Fruit fly (Drosophila melanogaster) whole organism, embryonic: ENCODE measurements around the gene CG14131.

ENCODE experiments used
- Antp ChIP-seq: fragments of 200-800 bp; sonication (Bioruptor generic); optimal IDR thresholded peaks from 3 replicates; lab custom pipeline; 2016; ENCODE audit warnings: missing biosample characterization, missing genetic modification characterization
- Bteb2 ChIP-seq: fragments of 200-800 bp; sonication (Bioruptor generic); optimal IDR thresholded peaks from 2 replicates; lab custom pipeline; 2016; ENCODE audit warnings: missing biosample characterization, missing genetic modification characterization
- CG10543 ChIP-seq: fragments of 200-800 bp; sonication (Bioruptor generic); optimal IDR thresholded peaks from 3 replicates; lab custom pipeline; 2017; ENCODE audit warnings: missing biosample characterization, mild to moderate bottlenecking, missing genetic modification characterization, moderate library complexity
- CG10979 ChIP-seq: fragments of 200-800 bp; sonication (Bioruptor generic); optimal IDR thresholded peaks from 2 replicates; lab custom pipeline; 2018; ENCODE audit warnings: missing biosample characterization, mild to moderate bottlenecking, missing genetic modification characterization, moderate library complexity
- CG11398 ChIP-seq: fragments of 200-800 bp; sonication (Bioruptor generic); optimal IDR thresholded peaks from 2 replicates; lab custom pipeline; 2016; ENCODE audit warnings: missing biosample characterization, missing genetic modification characterization
- CG11696 ChIP-seq: fragments of 200-800 bp; sonication (Bioruptor generic); IDR thresholded peaks from 2 replicates; pipeline ENCODE4 v1.3.6; 2022; ENCODE audit warnings: missing biosample characterization, missing genetic modification characterization
- CG15269 ChIP-seq: fragments of 200-800 bp; sonication (Bioruptor generic); optimal IDR thresholded peaks from 2 replicates; lab custom pipeline; 2018; ENCODE audit warnings: missing biosample characterization, mild to moderate bottlenecking, missing genetic modification characterization, moderate library complexity
- CG16863 ChIP-seq: fragments of 200-800 bp; sonication (Bioruptor generic); optimal IDR thresholded peaks from 3 replicates; lab custom pipeline; 2016; ENCODE audit warnings: missing biosample characterization, missing genetic modification characterization
- CG17359 ChIP-seq: fragments of 200-800 bp; sonication (Bioruptor generic); optimal IDR thresholded peaks from 3 replicates; lab custom pipeline; 2018; ENCODE audit warnings: missing biosample characterization, mild to moderate bottlenecking, missing genetic modification characterization, moderate library complexity
- CG2116 ChIP-seq: fragments of 200-800 bp; sonication (Bioruptor generic); optimal IDR thresholded peaks from 3 replicates; lab custom pipeline; 2018; ENCODE audit warnings: missing biosample characterization, mild to moderate bottlenecking, missing genetic modification characterization
- CG2712 ChIP-seq: fragments of 200-800 bp; optimal IDR thresholded peaks from 3 replicates; lab custom pipeline; 2019; ENCODE audit warnings: missing biosample characterization, mild to moderate bottlenecking, missing genetic modification characterization, moderate library complexity
- CG2875 ChIP-seq: fragments of 200-800 bp; sonication (Bioruptor generic); optimal IDR thresholded peaks from 2 replicates; lab custom pipeline; 2017; ENCODE audit warnings: missing biosample characterization, mild to moderate bottlenecking, missing genetic modification characterization, missing genetic modification reagents
- CG30403 ChIP-seq: fragments of 200-800 bp; sonication (Bioruptor generic); optimal IDR thresholded peaks from 3 replicates; lab custom pipeline; 2016; ENCODE audit warnings: missing biosample characterization, missing genetic modification characterization
- CG3163 ChIP-seq: fragments of 200-800 bp; sonication (Bioruptor generic); optimal IDR thresholded peaks from 3 replicates; lab custom pipeline; 2016; ENCODE audit warnings: missing biosample characterization, missing genetic modification characterization
- CG7271 ChIP-seq: fragments of 200-800 bp; sonication (Bioruptor generic); optimal IDR thresholded peaks from 2 replicates; lab custom pipeline; 2018; ENCODE audit warnings: missing biosample characterization, mild to moderate bottlenecking, missing genetic modification characterization, moderate library complexity
- Dek ChIP-seq: fragments of 200-800 bp; sonication (Bioruptor generic); optimal IDR thresholded peaks from 3 replicates; lab custom pipeline; 2019; ENCODE audit warnings: missing biosample characterization, mild to moderate bottlenecking, missing genetic modification characterization, moderate library complexity
- Dll ChIP-seq: fragments of 200-800 bp; sonication (Bioruptor generic); IDR thresholded peaks from 4 replicates; pipeline ENCODE4 v1.3.6; 2022; ENCODE audit warnings: missing biosample characterization, missing genetic modification characterization; ENCODE audit not compliant: partially characterized antibody
- Eip74EF ChIP-seq, 2 experiments: fragments of 200-800 bp in 1 of 2; fragments of >200 bp in 1 of 2; sonication (Bioruptor generic) in 1 of 2; optimal IDR thresholded peaks; 2 replicates each; lab custom pipeline; 2017 to 2019; ENCODE audit warnings: missing biosample characterization in 2 of 2, missing genetic modification characterization in 2 of 2, mild to moderate bottlenecking in 1 of 2, moderate library complexity in 1 of 2
- HHEX ChIP-seq: fragments of 200-800 bp; sonication (Bioruptor generic); optimal IDR thresholded peaks from 3 replicates; lab custom pipeline; 2017; ENCODE audit warnings: missing biosample characterization, mild to moderate bottlenecking, missing genetic modification characterization, missing genetic modification reagents
- HmgZ ChIP-seq: fragments of 200-800 bp; sonication (Bioruptor generic); optimal IDR thresholded peaks from 2 replicates; lab custom pipeline; 2018; ENCODE audit warnings: missing biosample characterization, mild to moderate bottlenecking, missing genetic modification characterization
- Hsf ChIP-seq: fragments of 200-800 bp; sonication (Bioruptor generic); optimal IDR thresholded peaks from 3 replicates; lab custom pipeline; 2016; ENCODE audit warnings: missing biosample characterization, missing genetic modification characterization
- Lpt ChIP-seq: fragments of >200 bp; optimal IDR thresholded peaks from 2 replicates; lab custom pipeline; 2018; ENCODE audit warnings: missing biosample characterization, missing genetic modification characterization
- Max ChIP-seq: fragments of 200-800 bp; sonication (Bioruptor generic); optimal IDR thresholded peaks from 2 replicates; lab custom pipeline; 2016; ENCODE audit warnings: missing biosample characterization, mild to moderate bottlenecking, missing genetic modification characterization
- Myb ChIP-seq: fragments of 200-800 bp; sonication (Bioruptor generic); optimal IDR thresholded peaks from 2 replicates; lab custom pipeline; 2016; ENCODE audit warnings: missing biosample characterization, missing genetic modification characterization
- Nf-YA ChIP-seq: fragments of 200-800 bp; sonication (Bioruptor generic); IDR thresholded peaks from 2 replicates; pipeline ENCODE4 v1.3.6; 2022; ENCODE audit warnings: missing biosample characterization, missing genetic modification characterization
- NfI ChIP-seq: fragments of 200-800 bp; sonication (Bioruptor generic); optimal IDR thresholded peaks from 3 replicates; lab custom pipeline; 2018; ENCODE audit warnings: missing biosample characterization, mild to moderate bottlenecking, missing genetic modification characterization, moderate library complexity
- Side ChIP-seq: fragments of 200-800 bp; sonication (Bioruptor generic); optimal IDR thresholded peaks from 2 replicates; lab custom pipeline; 2016; ENCODE audit warnings: missing biosample characterization, missing genetic modification characterization
- Sry-β ChIP-seq: fragments of 200-800 bp; sonication (Bioruptor generic); optimal IDR thresholded peaks from 2 replicates; lab custom pipeline; 2018; ENCODE audit warnings: missing biosample characterization, mild to moderate bottlenecking, missing genetic modification characterization, moderate library complexity
- TFAM ChIP-seq: fragments of 200-800 bp; sonication (Bioruptor generic); optimal IDR thresholded peaks from 2 replicates; lab custom pipeline; 2017; ENCODE audit warnings: missing biosample characterization, missing genetic modification characterization, inconsistent platforms
- Taf1 ChIP-seq: fragments of 200-800 bp; sonication (Bioruptor generic); IDR thresholded peaks from 2 replicates; pipeline ENCODE4 v1.3.6; 2022; ENCODE audit warnings: missing biosample characterization, missing genetic modification characterization
- Vsx1 ChIP-seq: fragments of 200-800 bp; sonication (Bioruptor generic); optimal IDR thresholded peaks from 2 replicates; lab custom pipeline; 2017; ENCODE audit warnings: missing biosample characterization, mild to moderate bottlenecking, missing genetic modification characterization, missing genetic modification reagents
- Xrp1 ChIP-seq: fragments of 200-800 bp; sonication (Bioruptor generic); IDR thresholded peaks from 2 replicates; pipeline ENCODE4 v1.3.6; 2022; ENCODE audit warnings: missing biosample characterization, missing genetic modification characterization
- caup ChIP-seq: fragments of 200-800 bp; sonication (Bioruptor generic); optimal IDR thresholded peaks from 3 replicates; lab custom pipeline; 2017; ENCODE audit warnings: missing biosample characterization, mild to moderate bottlenecking, missing genetic modification characterization, moderate library complexity; ENCODE audit not compliant: severe bottlenecking
- corto ChIP-seq: fragments of 200-800 bp; sonication (Bioruptor generic); optimal IDR thresholded peaks from 2 replicates; lab custom pipeline; 2016; ENCODE audit warnings: missing biosample characterization, mild to moderate bottlenecking, missing genetic modification characterization, moderate library complexity
- en ChIP-seq: fragments of 200-800 bp; sonication (Bioruptor generic); optimal IDR thresholded peaks from 2 replicates; lab custom pipeline; 2016; ENCODE audit warnings: missing biosample characterization, missing genetic modification characterization
- exex ChIP-seq: fragments of 200-800 bp; sonication (Bioruptor generic); optimal IDR thresholded peaks from 4 replicates; lab custom pipeline; 2018; ENCODE audit warnings: missing biosample characterization, mild to moderate bottlenecking, missing genetic modification characterization, moderate library complexity
- gcm ChIP-seq: fragments of 200-800 bp; sonication (Bioruptor generic); optimal IDR thresholded peaks from 2 replicates; lab custom pipeline; 2019; ENCODE audit warnings: missing biosample characterization, mild to moderate bottlenecking, missing genetic modification characterization, moderate library complexity
- ham ChIP-seq: fragments of 200-800 bp; sonication (Bioruptor generic); IDR thresholded peaks from 2 replicates; pipeline ENCODE4 v1.3.6; 2022; ENCODE audit warnings: missing biosample characterization, missing genetic modification characterization
- klu ChIP-seq: fragments of 200-800 bp; sonication (Bioruptor generic); IDR thresholded peaks from 2 replicates; pipeline ENCODE4 v1.3.6; 2022; ENCODE audit warnings: missing biosample characterization, missing genetic modification characterization
- lola ChIP-seq, 3 experiments: fragments of >200 bp in 2 of 3; fragments of 200-800 bp in 1 of 3; sonication (Bioruptor generic) in 1 of 3; optimal IDR thresholded peaks; 2 replicates each; lab custom pipeline; 2017 to 2019; ENCODE audit warnings: missing biosample characterization in 3 of 3, missing genetic modification characterization in 3 of 3, mild to moderate bottlenecking in 1 of 3, moderate library complexity in 1 of 3
- oc ChIP-seq: fragments of 200-800 bp; sonication (Bioruptor generic); optimal IDR thresholded peaks from 2 replicates; lab custom pipeline; 2018; ENCODE audit warnings: missing biosample characterization, mild to moderate bottlenecking, missing genetic modification characterization, moderate library complexity
- pb ChIP-seq: fragments of 200-800 bp; sonication (Bioruptor generic); optimal IDR thresholded peaks from 3 replicates; lab custom pipeline; 2016; ENCODE audit warnings: missing biosample characterization, missing genetic modification characterization
- phol ChIP-seq: fragments of 200-800 bp; sonication (Bioruptor generic); optimal IDR thresholded peaks from 3 replicates; lab custom pipeline; 2018; ENCODE audit warnings: missing biosample characterization, mild to moderate bottlenecking, missing genetic modification characterization, moderate library complexity
- pnt ChIP-seq: fragments of 200-800 bp; sonication (Bioruptor generic); optimal IDR thresholded peaks from 3 replicates; lab custom pipeline; 2016; ENCODE audit warnings: missing biosample characterization, missing genetic modification characterization
- tap ChIP-seq: fragments of 200-800 bp; optimal IDR thresholded peaks from 3 replicates; lab custom pipeline; 2019; ENCODE audit warnings: missing biosample characterization, mild to moderate bottlenecking, missing genetic modification characterization, moderate library complexity
- twi ChIP-seq: fragments of 200-800 bp; optimal IDR thresholded peaks from 2 replicates; lab custom pipeline; 2019; ENCODE audit warnings: missing biosample characterization, mild to moderate bottlenecking, missing genetic modification characterization, moderate library complexity
- wek ChIP-seq: fragments of 200-800 bp; sonication (Bioruptor generic); optimal IDR thresholded peaks from 3 replicates; lab custom pipeline; 2018; ENCODE audit warnings: missing biosample characterization, mild to moderate bottlenecking, missing genetic modification characterization, moderate library complexity

Gene CG14131

dm6 chr3L:11822446-11823334 is 45.8 kb downstream of the CG14131 start, which contains the start of gene RpL10Ab (continued):
- TF ChIP-seq CG2875 (GFP tag; lab: Kevin White, UChicago) (peak; percentile 39), CG11398 (GFP tag; lab: Kevin White, UChicago) (peak; percentile 2), Dek (tag; lab: Kevin White, UChicago) (peak; percentile 48), Sry-β (GFP tag; lab: Kevin White, UChicago) (peak; percentile 24), CG2712 (peak; percentile 67), Xrp1 (GFP tag; lab: Robert Waterston, UW) (peak; percentile 30; the same call in 1 of the 2 replicates), Lpt (no peak), Bteb2 (GFP tag; lab: Kevin White, UChicago) (peak; percentile 47), Taf1 (0 out of 2 replicates have a peak, but pooled peaks have one; percentile 6), klu (GFP tag; lab: Robert Waterston, UW) (peak; percentile 61; the same call in 1 of the 2 replicates), Vsx1 (GFP tag; lab: Kevin White, UChicago) (peak; percentile 80), ham (GFP tag; lab: Robert Waterston, UW) (no peak), oc (tag; lab: Kevin White, UChicago) (no peak), CG3163 (peak; percentile 2), wek (GFP tag; lab: Kevin White, UChicago) (peak; percentile 93), Antp (GFP tag; lab: Kevin White, UChicago) (no peak), Nf-YA (GFP tag; lab: Robert Waterston, UW) (0 out of 2 replicates have a peak, but pooled peaks have one; percentile 51), Max (GFP tag; lab: Kevin White, UChicago) (peak; percentile 29), CG16863 (GFP tag; lab: Kevin White, UChicago) (peak; percentile 27), Eip74EF (GFP tag; optimal IDR thresholded peaks at IDR 0.05; lab: Kevin White, UChicago) (no peak), lola (GFP tag; optimal IDR thresholded peaks at IDR 0.05; lab: Kevin White, UChicago) (peak in 1 of 3 experiments; percentile 70), Side (peak; percentile 23), Myb (GFP tag; lab: Kevin White, UChicago) (no peak), CG7271 (tag; lab: Kevin White, UChicago) (peak; percentile 75), HmgZ (no peak), CG30403 (GFP tag; lab: Kevin White, UChicago) (peak; percentile 83), CG11696 (no peak), en (GFP tag; lab: Kevin White, UChicago) (peak; percentile 1), Dll (peak; percentile 67; the same call in 3 of the 4 replicates), CG10543 (GFP tag; lab: Kevin White, UChicago) (peak; percentile 54), CG15269 (peak; percentile 34)

DNA sequence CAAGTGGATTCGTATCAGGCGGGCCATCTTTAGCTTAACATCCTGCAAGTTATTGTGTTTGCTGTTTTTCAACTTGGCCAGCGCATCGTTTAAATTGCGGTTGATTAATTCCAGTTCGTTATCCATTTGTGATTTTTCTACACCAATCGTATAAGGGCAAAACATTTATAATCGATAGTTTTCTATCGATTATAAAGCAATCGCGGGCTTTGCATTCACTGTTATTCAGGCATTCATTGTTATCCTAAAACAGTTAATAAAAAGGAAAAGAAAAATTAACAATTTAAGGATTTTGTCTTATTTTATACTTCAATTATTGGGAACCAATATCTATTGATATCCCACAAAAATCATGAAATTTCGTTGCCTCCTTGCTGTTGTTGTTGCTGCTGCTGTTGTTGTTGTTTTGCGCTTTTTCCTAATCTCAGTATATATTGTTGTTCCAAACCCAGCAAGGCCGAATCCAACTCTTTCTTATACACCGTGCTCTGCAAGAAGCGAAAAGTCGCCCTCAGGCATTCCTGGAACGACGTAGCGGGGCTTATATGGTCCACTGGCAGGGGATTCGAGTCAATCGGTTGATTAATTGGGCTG is 48.8 kb downstream of the CG14131 start, which contains the start of gene CG32095:
Gene CG32095, minus strand, starts transcription at position 173 of the 594 bp plus-strand sequence.
- no peak for TF ChIP-seq Hsf (GFP tag; lab: Kevin White, UChicago)
- peak; percentile 72 for TF ChIP-seq CG2116 (GFP tag; lab: Kevin White, UChicago)
- TF ChIP-seq pb (GFP tag; lab: Kevin White, UChicago) = no peak
- TF ChIP-seq tap = no peak
- no peak for TF ChIP-seq twi (tag; lab: Kevin White, UChicago)
- TF ChIP-seq pnt (GFP tag; lab: Kevin White, UChicago) = no peak
- no peak for TF ChIP-seq gcm (GFP tag; lab: Kevin White, UChicago)
- no peak for TF ChIP-seq NfI
- TF ChIP-seq Antp (GFP tag; lab: Kevin White, UChicago) = no peak
- no peak for TF ChIP-seq Lpt
- TF ChIP-seq CG17359 (tag; lab: Kevin White, UChicago) = no peak
- TF ChIP-seq corto (GFP tag; lab: Kevin White, UChicago) = no peak
- TF ChIP-seq HHEX (GFP tag; lab: Kevin White, UChicago) = no peak
- TF ChIP-seq phol (tag; lab: Kevin White, UChicago) = peak; percentile 12
- no peak for TF ChIP-seq exex
- TF ChIP-seq TFAM = no peak
- TF ChIP-seq caup = no peak
- no peak for TF ChIP-seq CG10979
